Worm (Caenorhabditis elegans) whole organism, L4 larva: ENCODE results near the gene C56C10.6.

ENCODE experiments used
- D1046.2 ChIP-seq: fragments of 200-800 bp; sonication (Bioruptor generic); IDR thresholded peaks from 2 replicates; pipeline ENCODE4 v1.3.6; 2022; ENCODE audit warnings: missing genetic modification characterization, missing compliant biosample characterization
- F26F4.8 ChIP-seq: fragments of 200-800 bp; sonication (Bioruptor generic); conservative IDR thresholded peaks from 2 replicates; pipeline ENCODE4 v1.3.6; 2022; ENCODE audit warnings: missing genetic modification characterization, missing compliant biosample characterization
- F37D6.2 ChIP-seq: sonication (generic microtip); optimal IDR thresholded peaks from 2 replicates; lab custom pipeline; 2016; ENCODE audit warnings: mild to moderate bottlenecking, missing genetic modification characterization, missing compliant biosample characterization
- F49E8.2 ChIP-seq: sonication (generic microtip); optimal IDR thresholded peaks from 2 replicates; lab custom pipeline; 2016; ENCODE audit warnings: missing compliant biosample characterization, mild to moderate bottlenecking, missing genetic modification characterization, borderline replicate concordance
- T20F7.1 ChIP-seq: fragments of 200-800 bp; sonication (Bioruptor generic); optimal IDR thresholded peaks from 2 replicates; lab custom pipeline; 2018; ENCODE audit warnings: mild to moderate bottlenecking, missing genetic modification characterization, missing compliant biosample characterization
- Y48G9A.11 ChIP-seq: fragments of 200-800 bp; sonication (Bioruptor generic); IDR thresholded peaks from 2 replicates; pipeline ENCODE4 v1.3.6; 2022; ENCODE audit warnings: missing genetic modification reagents, missing genetic modification characterization, missing compliant biosample characterization
- aha-1 ChIP-seq: fragments of 150-350 bp; peaks from one replicate; lab custom pipeline; 2014; ENCODE audit warnings: missing biosample characterization, missing genetic modification characterization
- attf-4 ChIP-seq: sonication (generic microtip); optimal IDR thresholded peaks from 3 replicates; lab custom pipeline; 2017; ENCODE audit warnings: missing biosample characterization, missing genetic modification characterization
- ceh-20 ChIP-seq: fragments of 200-800 bp; sonication (Bioruptor generic); IDR thresholded peaks from 2 replicates; pipeline ENCODE4 v1.3.6; 2022; ENCODE audit warnings: missing genetic modification reagents, missing genetic modification characterization, missing compliant biosample characterization
- ces-1 ChIP-seq: fragments of 150-350 bp; sonication (generic microtip); optimal IDR thresholded peaks from 4 replicates; lab custom pipeline; 2014; ENCODE audit warnings: missing biosample characterization, missing genetic modification reagents, missing genetic modification characterization
- cey-2 ChIP-seq: sonication (generic microtip); optimal IDR thresholded peaks from 3 replicates; lab custom pipeline; 2017; ENCODE audit warnings: missing genetic modification characterization, mild to moderate bottlenecking, missing compliant biosample characterization, antibody characterized with exemption, borderline replicate concordance; ENCODE audit not compliant: insufficient read depth
- ctbp-1 ChIP-seq: fragments of 200-800 bp; sonication (Bioruptor generic); IDR thresholded peaks from 2 replicates; pipeline ENCODE4 v1.3.6; 2022; ENCODE audit warnings: missing genetic modification reagents, missing genetic modification characterization, missing compliant biosample characterization
- daf-12 ChIP-seq: fragments of 150-350 bp; optimal IDR thresholded peaks from 2 replicates; lab custom pipeline; 2014; ENCODE audit warnings: missing biosample characterization, missing genetic modification reagents, missing genetic modification characterization
- daf-16 ChIP-seq, 3 experiments: sonication (generic microtip); optimal IDR thresholded peaks; 2 replicates each; lab custom pipeline; 2016 to 2017; ENCODE audit warnings: missing genetic modification characterization in 3 of 3, missing genetic modification reagents in 3 of 3, mild to moderate bottlenecking in 2 of 3, missing compliant biosample characterization in 2 of 3, missing biosample characterization in 1 of 3, moderate library complexity in 1 of 3
- dmd-8 ChIP-seq: fragments of 200-800 bp; sonication (Bioruptor generic); IDR thresholded peaks from 2 replicates; pipeline ENCODE4 v1.3.6; 2022; ENCODE audit warnings: missing genetic modification characterization, missing compliant biosample characterization
- dpl-1 ChIP-seq: fragments of 150-350 bp; optimal IDR thresholded peaks from 2 replicates; lab custom pipeline; 2014; ENCODE audit warnings: missing biosample characterization, missing genetic modification reagents, missing genetic modification characterization
- egl-27 ChIP-seq: sonication (generic microtip); optimal IDR thresholded peaks from 3 replicates; lab custom pipeline; 2017; ENCODE audit warnings: missing biosample characterization, missing genetic modification reagents, missing genetic modification characterization
- fos-1 ChIP-seq: fragments of 150-350 bp; optimal IDR thresholded peaks from 2 replicates; lab custom pipeline; 2014; ENCODE audit warnings: missing biosample characterization, missing genetic modification characterization
- gei-8 ChIP-seq: fragments of 200-800 bp; sonication (Bioruptor generic); optimal IDR thresholded peaks from 2 replicates; lab custom pipeline; 2018; ENCODE audit warnings: mild to moderate bottlenecking, missing genetic modification characterization, missing compliant biosample characterization
- hif-1 ChIP-seq, 2 experiments: sonication (generic microtip); optimal IDR thresholded peaks; 2 replicates each; lab custom pipeline; 2016 to 2017; ENCODE audit warnings: missing compliant biosample characterization in 2 of 2, missing genetic modification characterization in 2 of 2, missing genetic modification reagents in 2 of 2, missing genotype in 2 of 2, mild to moderate bottlenecking in 1 of 2
- hlh-11 ChIP-seq: fragments of 200-800 bp; sonication (Bioruptor generic); optimal IDR thresholded peaks from 2 replicates; lab custom pipeline; 2018; ENCODE audit warnings: mild to moderate bottlenecking, missing genetic modification characterization, missing compliant biosample characterization
- lin-13 ChIP-seq: fragments of 150-350 bp; optimal IDR thresholded peaks from 2 replicates; lab custom pipeline; 2014; ENCODE audit warnings: missing biosample characterization, missing genetic modification reagents, missing genetic modification characterization
- lin-15B ChIP-seq: fragments of 150-350 bp; sonication (generic microtip); optimal IDR thresholded peaks from 3 replicates; lab custom pipeline; 2014; ENCODE audit warnings: missing biosample characterization, missing genetic modification characterization
- lin-29 ChIP-seq: fragments of 200-800 bp; sonication (Bioruptor generic); IDR thresholded peaks from 2 replicates; pipeline ENCODE4 v1.3.6; 2022; ENCODE audit warnings: missing genetic modification reagents, missing genetic modification characterization, missing compliant biosample characterization
- lin-38 ChIP-seq: fragments of 200-800 bp; sonication (Bioruptor generic); IDR thresholded peaks from 2 replicates; pipeline ENCODE4 v1.3.6; 2022; ENCODE audit warnings: missing genetic modification reagents, missing genetic modification characterization, missing compliant biosample characterization
- madf-9 ChIP-seq: fragments of 200-800 bp; sonication (Bioruptor generic); conservative IDR thresholded peaks from 2 replicates; pipeline ENCODE4 v1.3.6; 2022; ENCODE audit warnings: missing genetic modification reagents, missing genetic modification characterization, missing compliant biosample characterization
- nhr-102 ChIP-seq: sonication (generic microtip); optimal IDR thresholded peaks from 2 replicates; lab custom pipeline; 2016; ENCODE audit warnings: mild to moderate bottlenecking, missing genetic modification characterization, moderate library complexity, missing compliant biosample characterization
- nhr-11 ChIP-seq: fragments of 150-350 bp; optimal IDR thresholded peaks from 2 replicates; lab custom pipeline; 2014; ENCODE audit warnings: missing biosample characterization, missing genetic modification characterization
- nhr-25 ChIP-seq: sonication (generic microtip); optimal IDR thresholded peaks from 2 replicates; lab custom pipeline; 2017; ENCODE audit warnings: missing genetic modification characterization, mild to moderate bottlenecking, missing compliant biosample characterization, antibody characterized with exemption, moderate library complexity, borderline replicate concordance; ENCODE audit not compliant: insufficient read depth
- nhr-28 ChIP-seq: fragments of 150-350 bp; optimal IDR thresholded peaks from 2 replicates; lab custom pipeline; 2014; ENCODE audit warnings: missing biosample characterization, missing genetic modification characterization
- nhr-76 ChIP-seq: fragments of 150-350 bp; optimal IDR thresholded peaks from 2 replicates; lab custom pipeline; 2014; ENCODE audit warnings: missing biosample characterization, missing genetic modification characterization
- nhr-77 ChIP-seq: fragments of 150-350 bp; optimal IDR thresholded peaks from 2 replicates; lab custom pipeline; 2014; ENCODE audit warnings: missing biosample characterization, missing genetic modification characterization
- sdz-12 ChIP-seq: fragments of 200-800 bp; sonication (Bioruptor generic); optimal IDR thresholded peaks from 2 replicates; lab custom pipeline; 2018; ENCODE audit warnings: mild to moderate bottlenecking, missing genetic modification characterization, missing compliant biosample characterization
- set-16 ChIP-seq: fragments of 200-800 bp; sonication (Bioruptor generic); IDR thresholded peaks from 2 replicates; pipeline ENCODE4 v1.3.6; 2022; ENCODE audit warnings: missing genetic modification reagents, missing genetic modification characterization, missing compliant biosample characterization
- snpc-1.2 ChIP-seq: fragments of 200-800 bp; sonication (Bioruptor generic); IDR thresholded peaks from 2 replicates; pipeline ENCODE4 v1.3.6; 2022; ENCODE audit warnings: missing genetic modification reagents, missing genetic modification characterization, missing compliant biosample characterization
- zfp-2 ChIP-seq: sonication (generic microtip); optimal IDR thresholded peaks from 2 replicates; lab custom pipeline; 2016; ENCODE audit warnings: mild to moderate bottlenecking, missing genetic modification characterization, missing compliant biosample characterization
- ztf-11 ChIP-seq: fragments of 150-350 bp; optimal IDR thresholded peaks from 2 replicates; lab custom pipeline; 2014; ENCODE audit warnings: missing biosample characterization, missing genetic modification characterization
- ztf-7 ChIP-seq: fragments of 150-350 bp; optimal IDR thresholded peaks from 2 replicates; lab custom pipeline; 2014; ENCODE audit warnings: missing biosample characterization, missing genetic modification characterization

C56C10.6 gene

DNA sequence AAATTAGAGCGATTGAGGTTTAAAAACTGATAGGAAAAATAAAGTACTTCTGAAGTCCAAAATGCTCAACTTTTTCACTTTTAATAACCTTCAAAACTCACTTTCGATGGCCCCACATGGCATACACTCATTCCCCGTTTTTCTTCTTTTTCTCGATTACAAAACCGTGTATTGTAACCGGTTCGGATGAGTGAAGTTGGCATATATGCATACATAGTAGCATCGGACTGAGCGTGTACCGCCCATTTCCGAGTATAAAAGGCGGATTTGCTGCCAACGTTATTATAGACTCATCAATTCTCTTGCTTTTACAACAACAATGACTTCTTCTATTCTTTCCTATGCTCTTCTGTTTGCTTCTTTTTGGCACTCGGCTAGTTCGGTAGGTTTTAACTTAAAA lies 1.6 kb upstream of the C56C10.6 start, which contains the start of gene C56C10.4:
Gene C56C10.4, plus strand, starts transcription at position 301 of the 400 bp plus-strand sequence.
- TF ChIP-seq snpc-1.2 (GFP tag; lab: Robert Waterston, UW) = no peak
- TF ChIP-seq F37D6.2 (tag; lab: Kevin White, UChicago) = no peak
- no peak for TF ChIP-seq daf-16 (GFP tag; optimal IDR thresholded peaks at IDR 0.05; lab: Kevin White, UChicago)
- no peak for TF ChIP-seq daf-16 (tag; optimal IDR thresholded peaks at IDR 0.05; lab: Kevin White, UChicago)
- TF ChIP-seq Y48G9A.11 (GFP tag; lab: Robert Waterston, UW) = no peak
- no peak for TF ChIP-seq egl-27 (tag; lab: Kevin White, UChicago)
- no peak for TF ChIP-seq attf-4
- TF ChIP-seq nhr-76 (tag; lab: Kevin White, UChicago) = no peak
- TF ChIP-seq set-16 (GFP tag; lab: Robert Waterston, UW) = no peak
- TF ChIP-seq ctbp-1 (GFP tag; lab: Robert Waterston, UW) = no peak
- no peak for TF ChIP-seq dpl-1 (GFP tag; lab: Kevin White, UChicago)
- TF ChIP-seq gei-8 (GFP tag; lab: Kevin White, UChicago) = no peak
- TF ChIP-seq lin-29 (GFP tag; lab: Robert Waterston, UW) = no peak
- no peak for TF ChIP-seq madf-9 (GFP tag; lab: Robert Waterston, UW)
- no peak for TF ChIP-seq aha-1 (tag; lab: Kevin White, UChicago)
- no peak for TF ChIP-seq lin-38 (GFP tag; lab: Robert Waterston, UW)

DNA sequence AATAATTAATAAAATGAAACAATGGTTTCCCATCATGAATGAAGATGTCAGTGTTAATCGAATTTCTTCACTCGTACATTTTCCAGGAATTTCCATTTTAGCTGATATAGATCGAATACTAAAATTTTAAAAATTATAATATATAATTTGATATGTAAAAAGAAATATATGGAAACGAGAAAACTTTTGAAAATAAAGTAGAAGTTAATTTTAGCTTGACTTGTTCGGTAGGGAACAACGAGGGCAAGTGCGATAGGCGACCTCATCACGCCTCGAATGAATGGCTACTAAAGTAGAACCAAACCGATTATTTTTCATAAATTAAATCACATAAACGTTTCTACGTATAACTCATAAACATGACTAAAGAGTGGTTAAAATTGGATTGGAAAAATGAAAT lies 2.8 kb downstream of the C56C10.6 start, which contains the start of gene sra-31:
Gene sra-31, minus strand, starts transcription at position 101 of the 400 bp plus-strand sequence.
- TF ChIP-seq ces-1 (GFP tag; lab: Kevin White, UChicago) (no peak), ztf-7 (no peak), zfp-2 (tag; lab: Kevin White, UChicago) (no peak), hlh-11 (tag; lab: Kevin White, UChicago) (no peak), nhr-76 (tag; lab: Kevin White, UChicago) (no peak), gei-8 (GFP tag; lab: Kevin White, UChicago) (no peak), F26F4.8 (GFP tag; lab: Robert Waterston, UW) (no peak), cey-2 (no peak), nhr-28 (no peak), lin-13 (GFP tag; lab: Kevin White, UChicago) (no peak), nhr-25 (tag; lab: Kevin White, UChicago) (no peak), nhr-77 (no peak)
- TF ChIP-seq, all 104 proteins: peak for 0

DNA sequence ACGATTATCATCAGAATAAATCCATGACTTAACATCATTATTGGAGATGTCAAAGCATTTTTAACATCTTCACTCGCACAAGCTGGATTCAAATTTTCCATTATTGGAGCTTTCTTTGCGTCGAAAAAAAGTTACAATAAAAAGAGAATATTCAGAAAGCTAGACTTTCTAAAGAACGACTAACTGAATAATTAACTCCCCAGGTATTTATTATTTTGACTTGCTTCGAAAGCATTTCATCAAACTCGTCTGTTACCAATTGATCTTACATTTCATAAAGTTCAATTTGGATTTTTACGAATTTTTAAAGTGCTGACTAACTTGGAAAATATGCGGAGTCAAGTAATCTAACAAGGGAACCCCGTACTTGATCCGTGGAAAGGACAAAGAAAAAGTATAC lies 5.5 kb downstream of the C56C10.6 start, which contains the start of gene sra-29:
Gene sra-29, minus strand, starts transcription at position 101 of the 400 bp plus-strand sequence.
- TF ChIP-seq lin-15B (tag; lab: Kevin White, UChicago) = no peak
- TF ChIP-seq T20F7.1 (GFP tag; lab: Kevin White, UChicago) = no peak
- no peak for TF ChIP-seq nhr-102
- no peak for TF ChIP-seq daf-12
- TF ChIP-seq nhr-25 (tag; lab: Kevin White, UChicago) = no peak
- TF ChIP-seq hif-1 (tag; optimal IDR thresholded peaks at IDR 0.05; lab: Kevin White, UChicago) = no peak
- no peak for TF ChIP-seq ceh-20 (GFP tag; lab: Robert Waterston, UW)
- no peak for TF ChIP-seq nhr-11
- no peak for TF ChIP-seq Y48G9A.11 (GFP tag; lab: Robert Waterston, UW)
- TF ChIP-seq F49E8.2 (tag; lab: Kevin White, UChicago) = no peak
- TF ChIP-seq D1046.2 (GFP tag; lab: Robert Waterston, UW) = no peak
- no peak for TF ChIP-seq ztf-11 (tag; lab: Kevin White, UChicago)
- TF ChIP-seq fos-1 (tag; lab: Kevin White, UChicago) = no peak
- TF ChIP-seq cey-2 = no peak
- TF ChIP-seq nhr-28 = no peak
- TF ChIP-seq dpl-1 (GFP tag; lab: Kevin White, UChicago) = no peak
- TF ChIP-seq dmd-8 (GFP tag; lab: Robert Waterston, UW) = no peak
- TF ChIP-seq sdz-12 (GFP tag; lab: Kevin White, UChicago) = no peak
